Fruit fly (Drosophila melanogaster): Measurements from ENCODE around the gene BoYb.

The BoYb gene

dm6 chr3L:22868070-22868469 is 33.6 kb upstream of the BoYb start, which contains the start of gene EMC4 (continued):
- TF ChIP-seq CG12236 (GFP tag; optimal IDR thresholded peaks at IDR 0.05) (no peak), CG4617 (GFP tag; optimal IDR thresholded peaks at IDR 0.05; ENCODE audit: borderline replicate concordance) (peak; percentile 78), CG6254 (GFP tag; optimal IDR thresholded peaks at IDR 0.05) (peak; percentile 10), HHEX (GFP tag; optimal IDR thresholded peaks at IDR 0.05) (peak; percentile 7), YL-1 (GFP tag; optimal IDR thresholded peaks at IDR 0.05) (peak; percentile 96), CG10209 (GFP tag; optimal IDR thresholded peaks at IDR 0.05) (peak; percentile 9), NFAT (GFP tag; IDR thresholded peaks at IDR 0.05) (peak; percentile 25; the same call in 1 of the 2 replicates), usp (GFP tag; optimal IDR thresholded peaks at IDR 0.05) (no peak), CG6689 (GFP tag; IDR thresholded peaks at IDR 0.05) (no peak), slbo (GFP tag; IDR thresholded peaks at IDR 0.05) (peak; percentile 62; the same call in 1 of the 2 replicates), z (GFP tag; IDR thresholded peaks at IDR 0.05) (no peak), ro (GFP tag; IDR thresholded peaks at IDR 0.05) (no peak), Side (GFP tag; optimal IDR thresholded peaks at IDR 0.05) (peak; percentile 45), Meics (GFP tag; optimal IDR thresholded peaks at IDR 0.05) (no peak), tx (GFP tag; optimal IDR thresholded peaks at IDR 0.05) (peak; percentile 46), CG17612 (GFP tag; IDR thresholded peaks at IDR 0.05) (no peak), CG11456 (GFP tag; IDR thresholded peaks at IDR 0.05) (peak; percentile 36; the same call in 2 of the 3 replicates), Rfx (GFP tag; IDR thresholded peaks at IDR 0.05) (peak; percentile 78), Ravus (GFP tag; IDR thresholded peaks at IDR 0.05) (no peak), slou (GFP tag; optimal IDR thresholded peaks at IDR 0.05) (no peak), NC2β (GFP tag; optimal IDR thresholded peaks at IDR 0.05) (peak; percentile 14), CG17359 (tag; optimal IDR thresholded peaks at IDR 0.05) (peak; percentile 35), H2.0 (GFP tag; IDR thresholded peaks at IDR 0.05) (no peak), CG9817 (tag; optimal IDR thresholded peaks at IDR 0.05) (no peak), Atf6 (GFP tag; IDR thresholded peaks at IDR 0.05) (no peak), otp (GFP tag; IDR thresholded peaks at IDR 0.05) (no peak), zen (tag; optimal IDR thresholded peaks at IDR 0.05) (peak; percentile 44), sisA (GFP tag; IDR thresholded peaks at IDR 0.05) (no peak), CG12071 (GFP tag; optimal IDR thresholded peaks at IDR 0.05) (no peak), CG17802 (tag; optimal IDR thresholded peaks at IDR 0.05) (no peak), CG10431 (GFP tag; optimal IDR thresholded peaks at IDR 0.05) (no peak), Bdp1 (GFP tag; optimal IDR thresholded peaks at IDR 0.05) (no peak), CG12299 (tag; optimal IDR thresholded peaks at IDR 0.05) (no peak), fd96Cb (tag; optimal IDR thresholded peaks at IDR 0.05) (no peak), mld (GFP tag; IDR thresholded peaks at IDR 0.05; ENCODE audit: partially characterized antibody) (no peak), Blimp-1 (GFP tag; optimal IDR thresholded peaks at IDR 0.05) (no peak), CG10543 (GFP tag; optimal IDR thresholded peaks at IDR 0.05) (no peak), yki (optimal IDR thresholded peaks at IDR 0.05) (no peak), bcd (GFP tag; optimal IDR thresholded peaks at IDR 0.05) (peak; percentile 2), pan (optimal IDR thresholded peaks at IDR 0.05) (no peak), pan (GFP tag; optimal IDR thresholded peaks at IDR 0.05 in 1 of 2, IDR thresholded peaks at IDR 0.05 in 1 of 2) (no peak), Xrp1 (GFP tag; IDR thresholded peaks at IDR 0.05) (peak; percentile 38), Dll (GFP tag; IDR thresholded peaks at IDR 0.05; ENCODE audit: partially characterized antibody) (peak; percentile 76), Nf-YC (tag; optimal IDR thresholded peaks at IDR 0.05) (peak; percentile 57), CG6175 (GFP tag; IDR thresholded peaks at IDR 0.05) (peak; percentile 21; the same call in 1 of the 3 replicates), CG12155 (GFP tag; optimal IDR thresholded peaks at IDR 0.05) (peak; percentile 40), cwo (GFP tag; optimal IDR thresholded peaks at IDR 0.05) (peak; percentile 6), Dp (GFP tag; optimal IDR thresholded peaks at IDR 0.05) (peak; percentile 95), CG6683 (GFP tag; optimal IDR thresholded peaks at IDR 0.05) (peak; percentile 43), BtbVII (GFP tag; optimal IDR thresholded peaks at IDR 0.05) (no peak), fd102C (GFP tag; optimal IDR thresholded peaks at IDR 0.05) (no peak), Fer1 (GFP tag; optimal IDR thresholded peaks at IDR 0.05) (peak; percentile 72)

All from whole organism, embryonic.